Worm (Caenorhabditis elegans) whole organism, young adult: ENCODE results near the gene nhr-97.

Experiments used
- B0035.1 ChIP-seq: sonication (generic microtip); optimal IDR thresholded peaks from 2 replicates; lab custom pipeline; 2016; ENCODE audit warnings: missing genetic modification characterization, mild to moderate bottlenecking, missing compliant biosample characterization, missing genotype, missing genetic modification reagents
- D2030.7 ChIP-seq: fragments of 200-800 bp; sonication (Bioruptor generic); IDR thresholded peaks from 2 replicates; pipeline ENCODE4 v1.3.6; 2022; ENCODE audit warnings: missing genetic modification reagents, missing genetic modification characterization, missing compliant biosample characterization
- F23B12.7 ChIP-seq: sonication (generic microtip); optimal IDR thresholded peaks from 2 replicates; lab custom pipeline; 2017; ENCODE audit warnings: missing genetic modification characterization, mild to moderate bottlenecking, missing compliant biosample characterization, antibody characterized with exemption, moderate library complexity; ENCODE audit not compliant: insufficient read depth
- F33H1.4 ChIP-seq: fragments of 200-800 bp; sonication (Bioruptor generic); IDR thresholded peaks from 2 replicates; pipeline ENCODE4 v1.3.6; 2022; ENCODE audit warnings: missing genetic modification reagents, missing genetic modification characterization, missing compliant biosample characterization
- F52B5.7 ChIP-seq: sonication (generic microtip); optimal IDR thresholded peaks from 2 replicates; lab custom pipeline; 2016; ENCODE audit warnings: mild to moderate bottlenecking, missing genetic modification characterization, missing compliant biosample characterization
- F55B11.4 ChIP-seq: sonication (generic microtip); optimal IDR thresholded peaks from 2 replicates; lab custom pipeline; 2016; ENCODE audit warnings: missing compliant biosample characterization, missing genetic modification characterization, borderline replicate concordance; ENCODE audit not compliant: insufficient read depth
- F57C9.4 ChIP-seq: sonication (generic microtip); optimal IDR thresholded peaks from 2 replicates; lab custom pipeline; 2017; ENCODE audit warnings: mild to moderate bottlenecking, missing genetic modification characterization, missing compliant biosample characterization
- T07F8.4 ChIP-seq: sonication (generic microtip); optimal IDR thresholded peaks from 2 replicates; lab custom pipeline; 2016; ENCODE audit warnings: mild to moderate bottlenecking, missing genetic modification characterization, moderate library complexity, missing compliant biosample characterization
- Y79H2A.3 ChIP-seq: fragments of 200-800 bp; sonication (Bioruptor generic); conservative IDR thresholded peaks from 2 replicates; pipeline ENCODE4 v1.3.6; 2022; ENCODE audit warnings: missing genetic modification reagents, missing genetic modification characterization, missing compliant biosample characterization
- Y95B8A.8 ChIP-seq: fragments of 200-800 bp; sonication (Bioruptor generic); IDR thresholded peaks from 2 replicates; pipeline ENCODE4 v1.3.6; 2022; ENCODE audit warnings: missing genetic modification reagents, missing genetic modification characterization, missing compliant biosample characterization
- attf-6 ChIP-seq: fragments of 200-800 bp; sonication (Bioruptor generic); IDR thresholded peaks from 2 replicates; pipeline ENCODE4 v1.3.6; 2022; ENCODE audit warnings: missing genetic modification reagents, missing genetic modification characterization, missing compliant biosample characterization
- cebp-1 ChIP-seq, 2 experiments: fragments of 200-800 bp in 1 of 2; sonication (Bioruptor generic) in 1 of 2; sonication (generic microtip) in 1 of 2; IDR thresholded peaks in 1 of 2; optimal IDR thresholded peaks in 1 of 2; 2 replicates each; pipeline versions ENCODE4 v1.3.6 to Lab custom; 2017 to 2022; ENCODE audit warnings: missing compliant biosample characterization in 2 of 2, missing genetic modification characterization in 2 of 2, mild to moderate bottlenecking in 1 of 2, missing genetic modification reagents in 1 of 2, moderate library complexity in 1 of 2
- cebp-2 ChIP-seq: fragments of 200-800 bp; sonication (Bioruptor generic); IDR thresholded peaks from 2 replicates; pipeline ENCODE4 v1.3.6; 2022; ENCODE audit warnings: missing genetic modification characterization, missing compliant biosample characterization
- ceh-27 ChIP-seq: fragments of 200-800 bp; sonication (Bioruptor generic); optimal IDR thresholded peaks from 2 replicates; lab custom pipeline; 2018; ENCODE audit warnings: mild to moderate bottlenecking, missing genetic modification characterization, moderate library complexity, missing compliant biosample characterization
- ceh-40 ChIP-seq: fragments of 200-800 bp; sonication (Bioruptor generic); IDR thresholded peaks from 2 replicates; pipeline ENCODE4 v1.3.6; 2022; ENCODE audit warnings: missing genetic modification characterization, missing compliant biosample characterization
- ceh-58 ChIP-seq: fragments of 200-800 bp; sonication (Bioruptor generic); IDR thresholded peaks from 2 replicates; pipeline ENCODE4 v1.3.6; 2022; ENCODE audit warnings: missing genetic modification characterization, missing compliant biosample characterization
- ekl-4 ChIP-seq: fragments of 200-800 bp; sonication (Bioruptor generic); IDR thresholded peaks from 2 replicates; pipeline ENCODE4 v1.3.6; 2022; ENCODE audit warnings: missing genetic modification reagents, missing genetic modification characterization, missing compliant biosample characterization
- him-1 ChIP-seq: sonication (generic microtip); optimal IDR thresholded peaks from 2 replicates; lab custom pipeline; 2016; ENCODE audit warnings: missing genotype, missing genetic modification reagents, missing genetic modification characterization, missing compliant biosample characterization
- hmg-1.2 ChIP-seq: fragments of 200-800 bp; sonication (Bioruptor generic); IDR thresholded peaks from 2 replicates; pipeline ENCODE4 v1.3.6; 2022; ENCODE audit warnings: missing genetic modification reagents, missing genetic modification characterization, missing compliant biosample characterization
- hsf-1 ChIP-seq: fragments of 200-800 bp; sonication (Bioruptor generic); IDR thresholded peaks from 2 replicates; pipeline ENCODE4 v1.3.6; 2022; ENCODE audit warnings: missing genetic modification reagents, missing genetic modification characterization, missing compliant biosample characterization
- let-526 ChIP-seq: fragments of 200-800 bp; sonication (Bioruptor generic); IDR thresholded peaks from 2 replicates; pipeline ENCODE4 v1.3.6; 2022; ENCODE audit warnings: missing genetic modification reagents, missing genetic modification characterization, missing compliant biosample characterization
- lin-40 ChIP-seq: sonication (generic microtip); optimal IDR thresholded peaks from 2 replicates; lab custom pipeline; 2016; ENCODE audit warnings: missing genetic modification characterization, mild to moderate bottlenecking, missing compliant biosample characterization, missing genotype, missing genetic modification reagents
- lin-54 ChIP-seq: fragments of 200-800 bp; sonication (Bioruptor generic); optimal IDR thresholded peaks from 2 replicates; lab custom pipeline; 2018; ENCODE audit warnings: mild to moderate bottlenecking, missing genetic modification characterization, missing compliant biosample characterization
- lsl-1 ChIP-seq: fragments of 200-800 bp; sonication (Bioruptor generic); optimal IDR thresholded peaks from 2 replicates; lab custom pipeline; 2018; ENCODE audit warnings: mild to moderate bottlenecking, missing genetic modification characterization, moderate library complexity, missing compliant biosample characterization
- madf-10 ChIP-seq: sonication (generic microtip); optimal IDR thresholded peaks from 2 replicates; lab custom pipeline; 2016; ENCODE audit warnings: mild to moderate bottlenecking, missing genetic modification characterization, missing compliant biosample characterization
- mcd-1 ChIP-seq: fragments of 200-800 bp; sonication (Bioruptor generic); IDR thresholded peaks from 2 replicates; pipeline ENCODE4 v1.3.6; 2022; ENCODE audit warnings: missing genetic modification reagents, missing genetic modification characterization, missing compliant biosample characterization
- nfya-2 ChIP-seq: fragments of 200-800 bp; sonication (Bioruptor generic); IDR thresholded peaks from 2 replicates; pipeline ENCODE4 v1.3.6; 2022; ENCODE audit warnings: missing genetic modification reagents, missing genetic modification characterization, missing compliant biosample characterization
- nfyb-1 ChIP-seq: fragments of 200-800 bp; sonication (Bioruptor generic); IDR thresholded peaks from 2 replicates; pipeline ENCODE4 v1.3.6; 2022; ENCODE audit warnings: missing genetic modification reagents, missing genetic modification characterization, missing compliant biosample characterization
- nhr-120 ChIP-seq: fragments of 200-800 bp; sonication (Bioruptor generic); IDR thresholded peaks from 2 replicates; pipeline ENCODE4 v1.3.6; 2022; ENCODE audit warnings: missing genetic modification characterization, missing compliant biosample characterization
- nhr-179 ChIP-seq: sonication (generic microtip); optimal IDR thresholded peaks from 2 replicates; lab custom pipeline; 2016; ENCODE audit warnings: mild to moderate bottlenecking, missing genetic modification characterization, missing compliant biosample characterization
- repo-1 ChIP-seq: sonication (generic microtip); optimal IDR thresholded peaks from 2 replicates; lab custom pipeline; 2017; ENCODE audit warnings: mild to moderate bottlenecking, missing genetic modification characterization, missing compliant biosample characterization
- rpc-1 ChIP-seq, 2 experiments: fragments of 150-350 bp in 1 of 2; sonication (generic microtip) in 1 of 2; optimal IDR thresholded peaks; 2 replicates each; lab custom pipeline; 2014 to 2018; ENCODE audit warnings: missing biosample characterization in 1 of 2, missing genetic modification characterization in 1 of 2, missing genetic modification reagents in 1 of 2, missing genotype in 1 of 2
- sdz-38 ChIP-seq: sonication (generic microtip); optimal IDR thresholded peaks from 2 replicates; lab custom pipeline; 2016; ENCODE audit warnings: missing genotype, missing genetic modification characterization, missing compliant biosample characterization
- snpc-1.1 ChIP-seq: sonication (generic microtip); optimal IDR thresholded peaks from 2 replicates; lab custom pipeline; 2017; ENCODE audit warnings: missing genetic modification characterization, mild to moderate bottlenecking, missing compliant biosample characterization, antibody characterized with exemption, moderate library complexity, missing genotype, missing genetic modification reagents; ENCODE audit not compliant: insufficient read depth
- tbp1 ChIP-seq: fragments of 200-800 bp; sonication (Bioruptor generic); optimal IDR thresholded peaks from 2 replicates; lab custom pipeline; 2018; ENCODE audit warnings: mild to moderate bottlenecking, missing genetic modification characterization, missing compliant biosample characterization
- tbx-9 ChIP-seq: sonication (generic microtip); optimal IDR thresholded peaks from 2 replicates; lab custom pipeline; 2016; ENCODE audit warnings: borderline replicate concordance, missing genetic modification characterization, inconsistent platforms, missing compliant biosample characterization
- unc-62 ChIP-seq: fragments of 150-350 bp; optimal IDR thresholded peaks from 2 replicates; lab custom pipeline; 2014; ENCODE audit warnings: missing biosample characterization, missing genetic modification reagents, missing genetic modification characterization
- zfh-2 ChIP-seq: fragments of 200-800 bp; sonication (Bioruptor generic); conservative IDR thresholded peaks from 2 replicates; pipeline ENCODE4 v1.3.6; 2022; ENCODE audit warnings: missing genetic modification reagents, missing genetic modification characterization, missing compliant biosample characterization
- ztf-18 ChIP-seq: sonication (generic microtip); optimal IDR thresholded peaks from 2 replicates; lab custom pipeline; 2016; ENCODE audit warnings: missing genotype, mild to moderate bottlenecking, missing genetic modification characterization, missing compliant biosample characterization
- ztf-25 ChIP-seq: fragments of 200-800 bp; sonication (Bioruptor generic); IDR thresholded peaks from 2 replicates; pipeline ENCODE4 v1.3.6; 2022; ENCODE audit warnings: missing genetic modification reagents, missing genetic modification characterization, missing compliant biosample characterization
- ztf-26 ChIP-seq: sonication (generic microtip); optimal IDR thresholded peaks from 2 replicates; lab custom pipeline; 2017; ENCODE audit warnings: missing genetic modification characterization, missing compliant biosample characterization
- ztf-28 ChIP-seq: fragments of 200-800 bp; sonication (Bioruptor generic); IDR thresholded peaks from 2 replicates; pipeline ENCODE4 v1.3.6; 2022; ENCODE audit warnings: missing genetic modification reagents, missing genetic modification characterization, missing compliant biosample characterization
- ztf-6 ChIP-seq: fragments of 200-800 bp; sonication (Bioruptor generic); IDR thresholded peaks from 2 replicates; pipeline ENCODE4 v1.3.6; 2022; ENCODE audit warnings: missing genetic modification reagents, missing genetic modification characterization, missing compliant biosample characterization

The nhr-97 gene

ce11 chrIV:9739001-9739400, 18.4 kb upstream of the nhr-97 start (continued):
- TF ChIP-seq D2030.7 (GFP tag; lab: Robert Waterston, UW) (peak; percentile 45), ztf-28 (GFP tag; lab: Robert Waterston, UW) (no peak), ztf-18 (no peak), tbp1 (GFP tag; lab: Kevin White, UChicago) (peak; percentile 33), Y95B8A.8 (GFP tag; lab: Robert Waterston, UW) (peak; percentile 80; the same call in 1 of the 2 replicates), unc-62 (no peak), F23B12.7 (no peak), ekl-4 (GFP tag; lab: Robert Waterston, UW) (peak; percentile 81), him-1 (peak; percentile 35), F52B5.7 (peak; percentile 68), B0035.1 (tag; lab: Kevin White, UChicago) (peak; percentile 11), F57C9.4 (no peak), ceh-40 (GFP tag; lab: Robert Waterston, UW) (no peak), hsf-1 (GFP tag; lab: Robert Waterston, UW) (peak; percentile 66; the same call in 1 of the 2 replicates), attf-6 (peak; percentile 58), ceh-58 (no peak), Y79H2A.3 (0 out of 2 replicates have a peak, but pooled peaks have one; percentile 49), nhr-120 (no peak), ztf-25 (GFP tag; lab: Robert Waterston, UW) (no peak), sdz-38 (tag; lab: Kevin White, UChicago) (no peak), tbx-9 (tag; lab: Kevin White, UChicago) (peak; percentile 48), hmg-1.2 (GFP tag; lab: Robert Waterston, UW) (peak; percentile 36), ztf-26 (tag; lab: Kevin White, UChicago) (no peak), F33H1.4 (GFP tag; lab: Robert Waterston, UW) (peak; percentile 32; the same call in 1 of the 2 replicates), rpc-1 (optimal IDR thresholded peaks at IDR 0.05; lab: Kevin White, UChicago) (no peak), rpc-1 (tag; optimal IDR thresholded peaks at IDR 0.05; lab: Kevin White, UChicago) (no peak), F55B11.4 (tag; lab: Kevin White, UChicago) (no peak), snpc-1.1 (tag; lab: Kevin White, UChicago) (no peak), nhr-179 (tag; lab: Kevin White, UChicago) (no peak), ceh-27 (GFP tag; lab: Kevin White, UChicago) (no peak), nfya-2 (GFP tag; lab: Robert Waterston, UW) (no peak), repo-1 (tag; lab: Kevin White, UChicago) (peak; percentile 13), T07F8.4 (tag; lab: Kevin White, UChicago) (no peak), lin-40 (tag; lab: Kevin White, UChicago) (no peak), lin-54 (peak; percentile 37), cebp-1 (GFP tag; IDR thresholded peaks at IDR 0.05; lab: Robert Waterston, UW) (no peak), cebp-1 (tag; optimal IDR thresholded peaks at IDR 0.05; lab: Kevin White, UChicago) (peak; percentile 42), nfyb-1 (peak; percentile 67; the same call in 1 of the 2 replicates), ztf-6 (GFP tag; lab: Robert Waterston, UW) (no peak), let-526 (GFP tag; lab: Robert Waterston, UW) (no peak), madf-10 (no peak), zfh-2 (no peak), mcd-1 (GFP tag; lab: Robert Waterston, UW) (no peak), lsl-1 (GFP tag; lab: Kevin White, UChicago) (peak; percentile 38), cebp-2 (GFP tag; lab: Robert Waterston, UW) (no peak)
